Fruit fly (Drosophila melanogaster) whole organism, embryonic: Measurements from ENCODE around the gene Prx5.
A peak's percentile ranks its signal among the peaks of the same experiment; 100 is the strongest.

Experiments
- BEAF-32 ChIP-seq: fragments of 200-800 bp; sonication (Bioruptor generic); optimal IDR thresholded peaks from 3 replicates; lab custom pipeline; 2017; ENCODE audit warnings: missing biosample characterization, missing genetic modification characterization, mild to moderate bottlenecking, moderate library complexity, missing genetic modification reagents
- CG13287 ChIP-seq: fragments of 200-800 bp; sonication (Bioruptor generic); IDR thresholded peaks from 2 replicates; pipeline ENCODE4 v1.3.6; 2022; ENCODE audit warnings: missing biosample characterization, missing genetic modification characterization; ENCODE audit not compliant: partially characterized antibody
- CG14050 ChIP-seq: fragments of 200-800 bp; sonication (Bioruptor generic); IDR thresholded peaks from 3 replicates; pipeline ENCODE4 v1.3.6; 2022; ENCODE audit warnings: missing biosample characterization, missing genetic modification characterization
- CG15479 ChIP-seq: fragments of 200-800 bp; sonication (Bioruptor generic); optimal IDR thresholded peaks from 3 replicates; lab custom pipeline; 2019; ENCODE audit warnings: missing biosample characterization, mild to moderate bottlenecking, missing genetic modification characterization, moderate library complexity
- CG15696 ChIP-seq: fragments of 200-800 bp; sonication (Bioruptor generic); optimal IDR thresholded peaks from 2 replicates; lab custom pipeline; 2019; ENCODE audit warnings: missing biosample characterization, mild to moderate bottlenecking, missing genetic modification characterization, moderate library complexity
- CG17612 ChIP-seq: fragments of 200-800 bp; sonication (Bioruptor generic); IDR thresholded peaks from 2 replicates; pipeline ENCODE4 v1.3.6; 2022; ENCODE audit warnings: missing biosample characterization, missing genetic modification characterization
- CG18599 ChIP-seq: fragments of 200-800 bp; sonication (Bioruptor generic); optimal IDR thresholded peaks from 3 replicates; lab custom pipeline; 2017; ENCODE audit warnings: missing biosample characterization, missing genetic modification characterization, mild to moderate bottlenecking, moderate library complexity, missing genetic modification reagents
- CG18619 ChIP-seq: fragments of 200-800 bp; sonication (Bioruptor generic); optimal IDR thresholded peaks from 3 replicates; lab custom pipeline; 2017; ENCODE audit warnings: missing biosample characterization, mild to moderate bottlenecking, missing genetic modification characterization
- CG30403 ChIP-seq: fragments of 200-800 bp; sonication (Bioruptor generic); optimal IDR thresholded peaks from 3 replicates; lab custom pipeline; 2016; ENCODE audit warnings: missing biosample characterization, missing genetic modification characterization
- CG31388 ChIP-seq: fragments of 200-800 bp; sonication (Bioruptor generic); optimal IDR thresholded peaks from 2 replicates; lab custom pipeline; 2016; ENCODE audit warnings: missing biosample characterization, missing genetic modification characterization
- CG3163 ChIP-seq: fragments of 200-800 bp; sonication (Bioruptor generic); optimal IDR thresholded peaks from 3 replicates; lab custom pipeline; 2016; ENCODE audit warnings: missing biosample characterization, missing genetic modification characterization
- CG3281 ChIP-seq: fragments of 200-800 bp; sonication (Bioruptor generic); optimal IDR thresholded peaks from 3 replicates; lab custom pipeline; 2017; ENCODE audit warnings: missing biosample characterization, mild to moderate bottlenecking, missing genetic modification characterization
- CG3847 ChIP-seq: fragments of 200-800 bp; sonication (Bioruptor generic); IDR thresholded peaks from 2 replicates; pipeline ENCODE4 v1.3.6; 2022; ENCODE audit warnings: missing biosample characterization, missing genetic modification characterization
- CG4328 ChIP-seq: fragments of 200-800 bp; sonication (Bioruptor generic); optimal IDR thresholded peaks from 3 replicates; lab custom pipeline; 2017; ENCODE audit warnings: missing biosample characterization, missing genetic modification reagents, missing genetic modification characterization
- CG4404 ChIP-seq: fragments of 200-800 bp; sonication (Bioruptor generic); IDR thresholded peaks from 2 replicates; pipeline ENCODE4 v1.3.6; 2022; ENCODE audit warnings: missing biosample characterization, missing genetic modification characterization
- CG4617 ChIP-seq: fragments of 200-800 bp; sonication (Bioruptor generic); optimal IDR thresholded peaks from 3 replicates; lab custom pipeline; 2016; ENCODE audit warnings: missing biosample characterization, missing genetic modification characterization, borderline replicate concordance
- CG4730 ChIP-seq: fragments of 200-800 bp; sonication (Bioruptor generic); IDR thresholded peaks from 2 replicates; pipeline ENCODE4 v1.3.6; 2022; ENCODE audit warnings: missing biosample characterization, missing genetic modification characterization
- CG6254 ChIP-seq: fragments of 200-800 bp; sonication (Bioruptor generic); optimal IDR thresholded peaks from 3 replicates; lab custom pipeline; 2017; ENCODE audit warnings: mild to moderate bottlenecking, missing biosample characterization, missing genetic modification reagents, missing genetic modification characterization
- CG6683 ChIP-seq: fragments of 200-800 bp; sonication (Bioruptor generic); optimal IDR thresholded peaks from 2 replicates; lab custom pipeline; 2017; ENCODE audit warnings: missing biosample characterization, mild to moderate bottlenecking, missing genetic modification characterization, missing genetic modification reagents
- CG7556 ChIP-seq: fragments of 200-800 bp; sonication (Bioruptor generic); optimal IDR thresholded peaks from 2 replicates; lab custom pipeline; 2017; ENCODE audit warnings: missing biosample characterization, mild to moderate bottlenecking, missing genetic modification characterization
- Dbx ChIP-seq: fragments of 200-800 bp; sonication (Bioruptor generic); IDR thresholded peaks from 3 replicates; pipeline ENCODE4 v1.3.6; 2022; ENCODE audit warnings: missing biosample characterization, missing genetic modification characterization
- Eip74EF ChIP-seq, 2 experiments: fragments of 200-800 bp in 1 of 2; fragments of >200 bp in 1 of 2; sonication (Bioruptor generic) in 1 of 2; optimal IDR thresholded peaks; 2 replicates each; lab custom pipeline; 2017 to 2019; ENCODE audit warnings: missing biosample characterization in 2 of 2, missing genetic modification characterization in 2 of 2, mild to moderate bottlenecking in 1 of 2, moderate library complexity in 1 of 2
- Fer3 ChIP-seq: fragments of 200-800 bp; sonication (Bioruptor generic); optimal IDR thresholded peaks from 2 replicates; lab custom pipeline; 2018; ENCODE audit warnings: missing biosample characterization, mild to moderate bottlenecking, missing genetic modification characterization, moderate library complexity
- Gsc ChIP-seq: fragments of 200-800 bp; sonication (Bioruptor generic); IDR thresholded peaks from 2 replicates; pipeline ENCODE4 v1.3.6; 2022; ENCODE audit warnings: missing biosample characterization, missing genetic modification characterization
- Hsf ChIP-seq: fragments of 200-800 bp; sonication (Bioruptor generic); optimal IDR thresholded peaks from 3 replicates; lab custom pipeline; 2016; ENCODE audit warnings: missing biosample characterization, missing genetic modification characterization
- MESR4 ChIP-seq: fragments of 200-800 bp; sonication (Bioruptor generic); optimal IDR thresholded peaks from 2 replicates; lab custom pipeline; 2018; ENCODE audit warnings: missing biosample characterization, mild to moderate bottlenecking, missing genetic modification characterization, moderate library complexity
- Optix ChIP-seq: fragments of 200-800 bp; sonication (Bioruptor generic); IDR thresholded peaks from 3 replicates; pipeline ENCODE4 v1.3.6; 2022; ENCODE audit warnings: missing biosample characterization, missing genetic modification characterization
- Poxn ChIP-seq: fragments of 200-800 bp; sonication (Bioruptor generic); IDR thresholded peaks from 2 replicates; pipeline ENCODE4 v1.3.6; 2022; ENCODE audit warnings: missing biosample characterization, missing genetic modification characterization
- Spps ChIP-seq: fragments of 200-800 bp; sonication (Bioruptor generic); optimal IDR thresholded peaks from 2 replicates; lab custom pipeline; 2018; ENCODE audit warnings: missing biosample characterization, mild to moderate bottlenecking, missing genetic modification characterization
- Usf ChIP-seq: fragments of 200-800 bp; sonication (Bioruptor generic); optimal IDR thresholded peaks from 2 replicates; lab custom pipeline; 2017; ENCODE audit warnings: missing genotype, missing biosample characterization, missing genetic modification characterization
- abd-A ChIP-seq: fragments of 200-800 bp; sonication (Bioruptor generic); optimal IDR thresholded peaks from 3 replicates; lab custom pipeline; 2019; ENCODE audit warnings: missing biosample characterization, mild to moderate bottlenecking, missing genetic modification characterization, moderate library complexity
- amos ChIP-seq: fragments of 200-800 bp; sonication (Bioruptor generic); IDR thresholded peaks from 2 replicates; pipeline ENCODE4 v1.3.6; 2022; ENCODE audit warnings: missing biosample characterization, missing genetic modification characterization; ENCODE audit not compliant: partially characterized antibody
- ash1 ChIP-seq: fragments of 200-800 bp; sonication (Bioruptor generic); optimal IDR thresholded peaks from 2 replicates; lab custom pipeline; 2018; ENCODE audit warnings: missing biosample characterization, mild to moderate bottlenecking, missing genetic modification characterization
- bcd ChIP-seq: fragments of 200-800 bp; sonication (Bioruptor generic); optimal IDR thresholded peaks from 2 replicates; lab custom pipeline; 2017; ENCODE audit warnings: missing biosample characterization, mild to moderate bottlenecking, missing genetic modification characterization
- ems ChIP-seq: fragments of 200-800 bp; sonication (Bioruptor generic); optimal IDR thresholded peaks from 3 replicates; lab custom pipeline; 2016; ENCODE audit warnings: missing biosample characterization, missing genetic modification characterization
- fd102C ChIP-seq: fragments of 200-800 bp; sonication (Bioruptor generic); optimal IDR thresholded peaks from 2 replicates; lab custom pipeline; 2018; ENCODE audit warnings: missing biosample characterization, mild to moderate bottlenecking, missing genetic modification characterization, moderate library complexity
- fd96Cb ChIP-seq: fragments of 200-800 bp; sonication (Bioruptor generic); optimal IDR thresholded peaks from 2 replicates; lab custom pipeline; 2018; ENCODE audit warnings: missing biosample characterization, mild to moderate bottlenecking, missing genetic modification characterization, moderate library complexity
- kni ChIP-seq: fragments of 200-800 bp; sonication (Bioruptor generic); optimal IDR thresholded peaks from 3 replicates; lab custom pipeline; 2017; ENCODE audit warnings: mild to moderate bottlenecking, missing biosample characterization, missing genetic modification reagents, missing genetic modification characterization
- nerfin-1 ChIP-seq: fragments of 200-800 bp; sonication (Bioruptor generic); optimal IDR thresholded peaks from 3 replicates; lab custom pipeline; 2019; ENCODE audit warnings: missing biosample characterization, mild to moderate bottlenecking, missing genetic modification characterization, moderate library complexity
- oc ChIP-seq: fragments of 200-800 bp; sonication (Bioruptor generic); optimal IDR thresholded peaks from 2 replicates; lab custom pipeline; 2018; ENCODE audit warnings: missing biosample characterization, mild to moderate bottlenecking, missing genetic modification characterization, moderate library complexity
- pnt ChIP-seq: fragments of 200-800 bp; sonication (Bioruptor generic); optimal IDR thresholded peaks from 3 replicates; lab custom pipeline; 2016; ENCODE audit warnings: missing biosample characterization, missing genetic modification characterization
- psq ChIP-seq: fragments of 200-800 bp; sonication (Bioruptor generic); optimal IDR thresholded peaks from 2 replicates; lab custom pipeline; 2017; ENCODE audit warnings: missing biosample characterization, missing genetic modification characterization
- sug ChIP-seq: fragments of 200-800 bp; optimal IDR thresholded peaks from 2 replicates; lab custom pipeline; 2019; ENCODE audit warnings: missing biosample characterization, mild to moderate bottlenecking, missing genetic modification characterization, moderate library complexity
- ttk ChIP-seq: fragments of 200-800 bp; sonication (Bioruptor generic); IDR thresholded peaks from 2 replicates; pipeline ENCODE4 v2.1.2; 2022; ENCODE audit warnings: missing biosample characterization, missing genetic modification characterization
- unpg ChIP-seq: fragments of 200-800 bp; sonication (Bioruptor generic); optimal IDR thresholded peaks from 3 replicates; lab custom pipeline; 2018; ENCODE audit warnings: missing biosample characterization, mild to moderate bottlenecking, missing genetic modification characterization, moderate library complexity
- vnd ChIP-seq: fragments of 200-800 bp; sonication (Bioruptor generic); IDR thresholded peaks from 3 replicates; pipeline ENCODE4 v1.3.6; 2022; ENCODE audit warnings: missing biosample characterization, missing genetic modification characterization; ENCODE audit not compliant: partially characterized antibody
- yki ChIP-seq: fragments of >200 bp; optimal IDR thresholded peaks from 3 replicates; lab custom pipeline; 2018

Gene Prx5

DNA sequence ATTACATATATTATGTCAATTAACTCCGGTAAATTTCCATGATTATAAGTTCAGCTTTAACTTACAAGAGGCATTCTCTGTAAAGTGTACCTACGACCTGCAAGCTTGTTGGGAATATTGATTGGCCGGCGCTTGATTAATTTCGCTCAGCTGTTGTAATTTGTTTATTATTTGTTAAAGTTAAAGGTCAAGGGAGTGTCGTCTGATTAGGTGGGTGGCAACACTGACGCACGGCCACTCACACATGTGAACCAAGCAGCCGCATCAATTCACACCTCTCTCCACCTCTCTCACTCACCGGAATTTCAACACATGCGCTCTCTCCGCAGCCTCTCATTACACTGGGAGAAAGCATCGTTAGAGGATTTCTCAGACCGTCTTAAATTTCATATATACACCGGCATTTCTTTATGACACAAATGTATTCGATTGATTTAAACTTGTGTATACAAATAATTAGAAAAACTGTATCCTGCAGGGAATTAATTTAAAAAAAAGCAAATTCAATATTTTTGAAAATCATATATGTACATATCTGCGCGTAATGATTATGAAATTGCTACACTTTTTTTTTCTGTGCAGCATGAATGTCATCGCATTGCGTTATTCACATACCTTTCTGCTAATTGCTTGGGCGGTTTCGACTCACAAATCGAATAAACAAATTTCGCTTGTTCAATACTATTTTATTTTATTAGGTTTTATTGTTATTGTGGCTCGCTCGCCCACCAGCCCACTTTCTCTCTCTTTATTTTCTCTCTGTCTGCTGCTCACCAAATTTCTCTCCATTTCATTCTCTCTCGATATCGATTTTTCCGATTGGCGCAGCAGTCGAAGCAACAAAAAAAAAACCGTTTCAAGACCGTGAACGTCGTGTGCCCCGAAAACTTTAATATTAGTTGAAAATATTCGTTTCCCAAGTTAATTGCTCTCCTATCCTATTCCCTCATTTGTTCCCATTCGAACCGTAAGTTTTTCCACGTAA lies 5.2 kb upstream of the Prx5 start (continued):
- TF ChIP-seq ttk (GFP tag; lab: Robert Waterston, UW) (peak; percentile 88), fd102C (GFP tag; lab: Kevin White, UChicago) (peak; percentile 45), Dbx (peak; percentile 83), CG30403 (GFP tag; lab: Kevin White, UChicago) (peak; percentile 96), nerfin-1 (tag; lab: Kevin White, UChicago) (peak; percentile 93), Gsc (GFP tag; lab: Robert Waterston, UW) (peak; percentile 69), CG14050 (GFP tag; lab: Robert Waterston, UW) (peak; percentile 81), yki (lab: Kevin White, UChicago) (no peak), CG13287 (no peak), CG6254 (GFP tag; lab: Kevin White, UChicago) (peak; percentile 91), oc (tag; lab: Kevin White, UChicago) (peak; percentile 96), Eip74EF (GFP tag; optimal IDR thresholded peaks at IDR 0.05; lab: Kevin White, UChicago) (peak in 1 of 2 experiments; percentile 96), CG15696 (tag; lab: Kevin White, UChicago) (peak; percentile 91), unpg (GFP tag; lab: Kevin White, UChicago) (peak; percentile 93), pnt (GFP tag; lab: Kevin White, UChicago) (peak; percentile 71), amos (no peak), ash1 (GFP tag; lab: Kevin White, UChicago) (peak; percentile 43), Usf (peak; percentile 79), CG15479 (GFP tag; lab: Kevin White, UChicago) (peak; percentile 45), CG3163 (GFP tag; lab: Kevin White, UChicago) (peak; percentile 75), abd-A (no peak), Optix (GFP tag; lab: Robert Waterston, UW) (peak; percentile 61; the same call in 1 of the 3 replicates), CG18619 (GFP tag; lab: Kevin White, UChicago) (peak; percentile 93), BEAF-32 (GFP tag; lab: Kevin White, UChicago) (no peak), bcd (GFP tag; lab: Kevin White, UChicago) (peak; percentile 93), CG7556 (GFP tag; lab: Kevin White, UChicago) (peak; percentile 97), Spps (tag; lab: Kevin White, UChicago) (peak; percentile 82), CG6683 (GFP tag; lab: Kevin White, UChicago) (peak; percentile 90), MESR4 (GFP tag; lab: Kevin White, UChicago) (peak; percentile 27), CG4730 (GFP tag; lab: Robert Waterston, UW) (peak; percentile 80), psq (GFP tag; lab: Kevin White, UChicago) (peak; percentile 66), CG17612 (GFP tag; lab: Robert Waterston, UW) (peak; percentile 71), CG3281 (GFP tag; lab: Kevin White, UChicago) (peak; percentile 94), CG31388 (peak; percentile 77), fd96Cb (tag; lab: Kevin White, UChicago) (peak; percentile 95), CG3847 (GFP tag; lab: Robert Waterston, UW) (peak; percentile 87), CG4617 (GFP tag; lab: Kevin White, UChicago) (peak; percentile 72), Fer3 (tag; lab: Kevin White, UChicago) (peak; percentile 90), kni (GFP tag; lab: Kevin White, UChicago) (peak; percentile 85), Poxn (GFP tag; lab: Robert Waterston, UW) (peak; percentile 47; the same call in 1 of the 2 replicates), CG18599 (peak; percentile 95), CG4404 (peak; percentile 84), CG4328 (GFP tag; lab: Kevin White, UChicago) (peak; percentile 91), vnd (GFP tag; lab: Robert Waterston, UW) (no peak), Hsf (GFP tag; lab: Kevin White, UChicago) (peak; percentile 95), sug (tag; lab: Kevin White, UChicago) (peak; percentile 89), ems (peak; percentile 80)
